Fruit fly (Drosophila melanogaster): ENCODE results near the gene CG14968.

The CG14968 gene

DNA sequence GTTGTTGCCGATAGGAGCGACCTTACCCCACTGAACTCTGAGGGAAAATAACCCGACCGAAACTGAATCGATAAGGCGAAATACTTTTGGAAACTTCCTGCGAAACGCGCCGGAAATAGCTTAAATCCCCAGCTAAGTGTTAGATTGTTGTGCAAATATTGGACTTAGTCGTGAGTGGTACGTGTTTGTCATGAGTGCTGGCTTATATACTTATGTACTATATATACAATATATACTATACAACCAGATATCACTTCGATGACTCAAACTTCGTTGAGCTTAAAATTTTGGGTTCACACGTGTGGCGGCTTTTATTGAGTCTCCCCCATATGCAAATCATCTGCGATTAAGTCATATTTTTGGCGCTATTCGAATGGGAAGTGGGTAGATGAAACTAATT lies 43.4 kb upstream of the CG14968 start (continued):
- TF ChIP-seq Sox102F (GFP tag; optimal IDR thresholded peaks at IDR 0.05): no peak
- peak; percentile 17 for TF ChIP-seq CG13894 (tag; optimal IDR thresholded peaks at IDR 0.05)
- TF ChIP-seq luna (GFP tag; optimal IDR thresholded peaks at IDR 0.05): no peak
- no peak for TF ChIP-seq NfI (GFP tag; optimal IDR thresholded peaks at IDR 0.05)
- TF ChIP-seq chif (GFP tag; optimal IDR thresholded peaks at IDR 0.05): no peak
- TF ChIP-seq Scr (GFP tag; IDR thresholded peaks at IDR 0.05; ENCODE audit: partially characterized antibody): no peak
- no peak for TF ChIP-seq CG10462 (GFP tag; optimal IDR thresholded peaks at IDR 0.05)
- TF ChIP-seq CG11085 (GFP tag; IDR thresholded peaks at IDR 0.05): no peak
- TF ChIP-seq Lhr (GFP tag; optimal IDR thresholded peaks at IDR 0.05): no peak
- TF ChIP-seq CG14441 (GFP tag; IDR thresholded peaks at IDR 0.05): no peak
- TF ChIP-seq en (GFP tag; optimal IDR thresholded peaks at IDR 0.05): no peak
- TF ChIP-seq CG8290 (GFP tag; optimal IDR thresholded peaks at IDR 0.05): no peak
- no peak for TF ChIP-seq CG8290 (tag; optimal IDR thresholded peaks at IDR 0.05)
- TF ChIP-seq mirr (GFP tag; optimal IDR thresholded peaks at IDR 0.05): no peak
- peak; percentile 13 for TF ChIP-seq CG3281 (GFP tag; optimal IDR thresholded peaks at IDR 0.05)
- TF ChIP-seq CG14965 (GFP tag; optimal IDR thresholded peaks at IDR 0.05; ENCODE audit: borderline replicate concordance): no peak
- TF ChIP-seq CG18764 (GFP tag; optimal IDR thresholded peaks at IDR 0.05): no peak
- no peak for TF ChIP-seq al (GFP tag; IDR thresholded peaks at IDR 0.05)
- TF ChIP-seq trem (tag; optimal IDR thresholded peaks at IDR 0.05): no peak
- no peak for TF ChIP-seq tna (GFP tag; IDR thresholded peaks at IDR 0.05; ENCODE audit: partially characterized antibody)
- no peak for TF ChIP-seq CG10321 (GFP tag; IDR thresholded peaks at IDR 0.05)
- peak; percentile 43 for TF ChIP-seq CG12769 (tag; optimal IDR thresholded peaks at IDR 0.05)
- TF ChIP-seq CG11723 (GFP tag; optimal IDR thresholded peaks at IDR 0.05): no peak
- TF ChIP-seq sim (GFP tag; IDR thresholded peaks at IDR 0.05): no peak
- no peak for TF ChIP-seq abd-A (tag; optimal IDR thresholded peaks at IDR 0.05)
- TF ChIP-seq croc (GFP tag; conservative IDR thresholded peaks at IDR 0.05): no peak
- no peak for TF ChIP-seq corto (GFP tag; optimal IDR thresholded peaks at IDR 0.05)
- peak; percentile 33 for TF ChIP-seq oc (tag; optimal IDR thresholded peaks at IDR 0.05)
- no peak for TF ChIP-seq bab2 (GFP tag; optimal IDR thresholded peaks at IDR 0.05)
- TF ChIP-seq CG7372 (GFP tag; IDR thresholded peaks at IDR 0.05): no peak
- TF ChIP-seq Med (GFP tag): peak; percentile 50
- peak; percentile 21 for TF ChIP-seq CG34376 (GFP tag; optimal IDR thresholded peaks at IDR 0.05)
- TF ChIP-seq pnt (GFP tag; optimal IDR thresholded peaks at IDR 0.05): no peak
- TF ChIP-seq CG10366 (GFP tag; IDR thresholded peaks at IDR 0.05): no peak

DNA sequence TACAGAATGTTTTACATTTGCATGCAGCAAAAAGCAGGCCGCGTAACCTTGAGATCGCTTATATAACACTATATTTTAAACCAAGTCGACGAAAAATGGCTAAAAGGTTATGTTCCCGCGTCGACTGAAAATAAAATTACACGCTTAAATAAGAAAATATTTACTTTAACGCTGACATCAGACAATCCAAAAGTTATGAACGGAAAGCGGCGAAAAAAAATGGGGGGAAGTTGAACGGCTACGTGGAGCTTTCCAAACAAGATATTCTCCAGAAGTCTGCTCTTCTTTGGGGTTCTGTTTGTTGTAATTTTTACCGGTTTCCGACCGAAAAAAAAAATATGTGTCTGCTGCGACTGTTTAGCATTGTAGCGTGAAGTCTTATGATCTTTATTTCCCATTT lies 41.6 kb upstream of the CG14968 start:
- TF ChIP-seq Med (GFP tag): peak; percentile 40
- peak in 1 of 2 experiments; percentile 87 for TF ChIP-seq Pdp1 (GFP tag; optimal IDR thresholded peaks at IDR 0.05)
- peak; percentile 41 for TF ChIP-seq sens (GFP tag)
- TF ChIP-seq Hr78 (GFP tag; optimal IDR thresholded peaks at IDR 0.05): no peak
- TF ChIP-seq CG1647 (GFP tag; optimal IDR thresholded peaks at IDR 0.05): no peak

DNA sequence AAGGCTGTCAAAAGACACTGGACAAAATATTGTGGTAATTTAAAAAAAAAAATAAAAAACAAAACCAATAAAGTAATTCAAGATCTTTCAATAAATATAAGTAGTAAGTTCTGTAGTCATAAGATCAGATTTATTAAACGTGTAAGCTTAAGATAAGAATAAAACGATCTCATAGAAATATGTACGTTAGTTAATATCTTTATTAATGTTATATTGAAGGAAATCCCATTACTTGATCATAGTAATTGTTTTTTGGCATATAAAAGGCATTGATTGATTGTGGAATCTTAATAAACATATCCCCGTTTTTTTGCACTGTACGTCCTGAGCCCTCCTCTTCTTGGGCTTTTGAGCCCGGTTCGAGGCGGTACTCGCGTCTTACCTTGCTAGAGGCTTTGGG lies 40.3 kb upstream of the CG14968 start:
- TF ChIP-seq bsh (GFP tag; optimal IDR thresholded peaks at IDR 0.05): peak in 1 of 2 experiments; percentile 10
- peak; percentile 35 for TF ChIP-seq Oli (tag; optimal IDR thresholded peaks at IDR 0.05)
- TF ChIP-seq Hr51 (GFP tag; optimal IDR thresholded peaks at IDR 0.05): peak in 1 of 2 experiments; percentile 56
- peak; percentile 5 for TF ChIP-seq dmrt99B (tag; optimal IDR thresholded peaks at IDR 0.05)
- TF ChIP-seq CG17361 (GFP tag; IDR thresholded peaks at IDR 0.05): 0 out of 3 replicates have a peak, but pooled peaks have one; percentile 14
- no peak for TF ChIP-seq CG3995 (GFP tag; optimal IDR thresholded peaks at IDR 0.05)
- peak; percentile 17 for TF ChIP-seq CoRest (tag; optimal IDR thresholded peaks at IDR 0.05)
- TF ChIP-seq kah (GFP tag; optimal IDR thresholded peaks at IDR 0.05): no peak
- TF ChIP-seq CG11504 (tag; optimal IDR thresholded peaks at IDR 0.05): peak; percentile 44
- peak; percentile 23 for TF ChIP-seq unpg (GFP tag; optimal IDR thresholded peaks at IDR 0.05)
- peak; percentile 53 for TF ChIP-seq gem (tag; optimal IDR thresholded peaks at IDR 0.05)
- TF ChIP-seq CG9437 (GFP tag; optimal IDR thresholded peaks at IDR 0.05): peak; percentile 1
- TF ChIP-seq en (GFP tag; optimal IDR thresholded peaks at IDR 0.05): no peak
- TF ChIP-seq grau (tag; optimal IDR thresholded peaks at IDR 0.05): peak; percentile 2

Measured in whole organism, embryonic.